Worm (Caenorhabditis elegans): ENCODE measurements around the gene D1086.12.
A peak's percentile ranks its signal among the peaks of the same experiment; 100 is the strongest.

D1086.12 gene

DNA sequence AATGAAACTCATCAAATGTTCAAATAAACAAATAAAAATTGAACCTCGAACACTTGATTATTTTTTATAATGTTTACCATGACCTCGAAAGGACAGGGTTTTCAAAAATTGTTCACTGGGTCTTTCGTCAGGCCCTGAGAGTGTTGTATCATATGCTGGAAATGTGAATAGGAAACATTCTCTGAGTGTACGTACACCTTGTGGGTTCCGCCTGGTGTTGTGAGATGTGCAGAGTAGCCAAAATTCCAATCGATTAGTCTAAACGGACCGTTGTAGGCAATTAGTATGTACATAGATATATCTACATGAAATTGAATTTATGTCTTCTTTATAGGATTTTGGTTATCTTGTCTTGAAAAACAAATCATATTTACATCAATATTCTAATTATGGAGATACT lies 6.4 kb upstream of the D1086.12 start:
- TF ChIP-seq unc-39 (tag; optimal IDR thresholded peaks at IDR 0.05): no peak
- TF ChIP-seq ZK546.5 (tag; optimal IDR thresholded peaks at IDR 0.05): no peak
- TF ChIP-seq snpc-4 (tag; optimal IDR thresholded peaks at IDR 0.05): no peak
- no peak for TF ChIP-seq R02D3.7 (tag; optimal IDR thresholded peaks at IDR 0.05)
- TF ChIP-seq fkh-2 (tag; optimal IDR thresholded peaks at IDR 0.05): no peak
- TF ChIP-seq ama-1 (optimal IDR thresholded peaks at IDR 0.05): no peak
- TF ChIP-seq ceh-9 (tag; optimal IDR thresholded peaks at IDR 0.05): no peak
- no peak for TF ChIP-seq nhr-76 (tag; optimal IDR thresholded peaks at IDR 0.05)
- no peak for TF ChIP-seq hmg-11 (tag; optimal IDR thresholded peaks at IDR 0.05)
- no peak for TF ChIP-seq nhr-25 (tag; optimal IDR thresholded peaks at IDR 0.05)
- TF ChIP-seq nhr-28 (tag; optimal IDR thresholded peaks at IDR 0.05): no peak

DNA sequence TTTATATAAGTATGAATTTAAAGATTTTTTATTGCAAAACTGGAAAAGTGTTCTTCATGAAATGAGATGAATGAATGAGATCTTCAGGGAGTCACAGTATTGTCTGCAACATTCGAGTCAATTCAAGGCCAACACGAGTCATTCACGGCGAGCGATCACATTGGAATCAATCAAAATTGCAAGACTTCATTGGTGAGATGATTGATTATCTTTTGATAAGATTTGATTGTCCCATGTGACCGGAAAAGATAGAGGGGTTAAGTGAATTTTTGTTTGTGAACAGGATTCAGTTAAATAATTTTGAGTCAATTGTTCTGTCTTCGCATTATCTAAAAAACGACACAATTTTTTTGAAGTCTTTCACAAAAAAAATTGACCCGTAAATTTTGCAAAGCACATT lies 6.0 kb upstream of the D1086.12 start:
- TF ChIP-seq ama-1 (optimal IDR thresholded peaks at IDR 0.05) (no peak), nhr-43 (tag; optimal IDR thresholded peaks at IDR 0.05; ENCODE audit: poor library complexity, severe bottlenecking) (peak; percentile 32), nhr-25 (tag; optimal IDR thresholded peaks at IDR 0.05) (peak; percentile 56), elt-3 (tag; optimal IDR thresholded peaks at IDR 0.05) (no peak), nhr-23 (tag; optimal IDR thresholded peaks at IDR 0.05) (peak; percentile 78), ztf-11 (tag; optimal IDR thresholded peaks at IDR 0.05) (no peak), sea-2 (GFP tag; optimal IDR thresholded peaks at IDR 0.05) (no peak)

- no peak for TF ChIP-seq ceh-16 (tag; optimal IDR thresholded peaks at IDR 0.05)
- no peak for TF ChIP-seq eor-1 (tag; optimal IDR thresholded peaks at IDR 0.05)
- no peak for TF ChIP-seq elt-3 (tag; optimal IDR thresholded peaks at IDR 0.05)
- TF ChIP-seq zag-1 (tag; optimal IDR thresholded peaks at IDR 0.05): no peak
- TF ChIP-seq nhr-28 (tag; optimal IDR thresholded peaks at IDR 0.05): no peak
- TF ChIP-seq nhr-23 (tag; optimal IDR thresholded peaks at IDR 0.05): no peak
- TF ChIP-seq nhr-12 (tag; optimal IDR thresholded peaks at IDR 0.05): no peak
- no peak for TF ChIP-seq nfya-1 (tag; optimal IDR thresholded peaks at IDR 0.05; ENCODE audit: insufficient read depth)
- no peak for TF ChIP-seq lin-15B (tag; optimal IDR thresholded peaks at IDR 0.05)
- no peak for TF ChIP-seq fkh-2 (tag; optimal IDR thresholded peaks at IDR 0.05)
- no peak for TF ChIP-seq lsy-12 (tag; optimal IDR thresholded peaks at IDR 0.05)
- TF ChIP-seq nhr-77 (tag; optimal IDR thresholded peaks at IDR 0.05): no peak
- TF ChIP-seq nhr-11 (tag; optimal IDR thresholded peaks at IDR 0.05): no peak
- no peak for TF ChIP-seq egl-27 (tag; optimal IDR thresholded peaks at IDR 0.05)
- no peak for TF ChIP-seq R02D3.7 (tag; optimal IDR thresholded peaks at IDR 0.05)
- TF ChIP-seq pha-4 (tag; optimal IDR thresholded peaks at IDR 0.05): no peak
- TF ChIP-seq ztf-11 (tag; optimal IDR thresholded peaks at IDR 0.05): no peak
- TF ChIP-seq jun-1 (tag; optimal IDR thresholded peaks at IDR 0.05): no peak
- TF ChIP-seq tbx-2 (tag; optimal IDR thresholded peaks at IDR 0.05): no peak
Observed at ce11 chrV:14097358-14097757, 3.6 kb upstream of the D1086.12 start.

DNA sequence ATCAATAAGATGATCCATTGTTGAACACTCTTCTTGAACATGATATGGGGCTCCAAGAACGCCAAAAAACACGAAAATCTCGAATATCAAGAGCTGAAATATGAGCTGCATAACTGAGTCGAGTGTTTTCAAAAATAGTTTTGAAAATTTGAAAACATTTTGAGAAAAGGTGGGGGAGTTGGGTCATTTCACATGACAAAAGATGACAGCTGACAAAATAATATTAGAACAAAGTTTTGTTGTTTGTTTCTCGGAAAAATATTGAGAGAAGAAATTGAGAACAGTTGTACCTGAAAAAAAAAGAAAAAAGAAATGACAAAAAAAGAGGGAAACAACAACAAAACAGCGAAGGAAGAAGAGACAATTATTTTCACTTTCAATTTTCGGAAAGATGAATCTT lies 2.5 kb upstream of the D1086.12 start, which contains the start of the genes D1086.2 and D1086.1:
TSS of gene D1086.2 (minus strand) at position 150 of the 400 bp plus-strand sequence.
TSS of gene D1086.1 (plus strand) at position 340 of the 400 bp plus-strand sequence.
- TF ChIP-seq elt-3 (tag; optimal IDR thresholded peaks at IDR 0.05): no peak
- TF ChIP-seq elt-1 (tag; optimal IDR thresholded peaks at IDR 0.05): no peak
- no peak for TF ChIP-seq ztf-4 (tag; optimal IDR thresholded peaks at IDR 0.05)
- no peak for TF ChIP-seq nfya-1 (tag; optimal IDR thresholded peaks at IDR 0.05; ENCODE audit: insufficient read depth)
- TF ChIP-seq tbx-2 (tag; optimal IDR thresholded peaks at IDR 0.05): no peak
- no peak for TF ChIP-seq nhr-11 (tag; optimal IDR thresholded peaks at IDR 0.05)
- TF ChIP-seq ceh-9 (tag; optimal IDR thresholded peaks at IDR 0.05): no peak
- TF ChIP-seq egl-5 (tag; optimal IDR thresholded peaks at IDR 0.05): no peak
- TF ChIP-seq unc-62 (GFP tag; optimal IDR thresholded peaks at IDR 0.05): no peak
- no peak for TF ChIP-seq daf-12 (tag; optimal IDR thresholded peaks at IDR 0.05)
- TF ChIP-seq mml-1 (tag; optimal IDR thresholded peaks at IDR 0.05): no peak
- TF ChIP-seq unc-39 (tag; optimal IDR thresholded peaks at IDR 0.05): no peak
- TF ChIP-seq ceh-28 (tag; optimal IDR thresholded peaks at IDR 0.05): no peak
- no peak for TF ChIP-seq egl-27 (tag; optimal IDR thresholded peaks at IDR 0.05)
- no peak for TF ChIP-seq mdl-1 (tag; optimal IDR thresholded peaks at IDR 0.05)
- no peak for TF ChIP-seq lin-39 (tag; optimal IDR thresholded peaks at IDR 0.05)
- TF ChIP-seq nhr-28 (tag; optimal IDR thresholded peaks at IDR 0.05): no peak
- TF ChIP-seq nhr-25 (tag; optimal IDR thresholded peaks at IDR 0.05): no peak

Measured in whole organism, L3 larva.